Worm (Caenorhabditis elegans) whole organism, L4 larva: ENCODE results near the gene par-4.
"Not testable (repeated sequence)": the region's sequence is repeated elsewhere in the genome, so short reads cannot be mapped to it uniquely, and the experiment has no call there.

Source experiments
- F10B5.3 ChIP-seq: sonication (generic microtip); optimal IDR thresholded peaks from 2 replicates; lab custom pipeline; 2016; ENCODE audit warnings: mild to moderate bottlenecking, missing genetic modification characterization, missing compliant biosample characterization
- F26F4.8 ChIP-seq: fragments of 200-800 bp; sonication (Bioruptor generic); conservative IDR thresholded peaks from 2 replicates; pipeline ENCODE4 v1.3.6; 2022; ENCODE audit warnings: missing genetic modification characterization, missing compliant biosample characterization
- F37D6.2 ChIP-seq: sonication (generic microtip); optimal IDR thresholded peaks from 2 replicates; lab custom pipeline; 2016; ENCODE audit warnings: mild to moderate bottlenecking, missing genetic modification characterization, missing compliant biosample characterization
- F44E2.7 ChIP-seq: fragments of 200-800 bp; sonication (Bioruptor generic); IDR thresholded peaks from 2 replicates; pipeline ENCODE4 v2.1.2; 2022; ENCODE audit warnings: missing genetic modification characterization, missing compliant biosample characterization
- T20F7.1 ChIP-seq: fragments of 200-800 bp; sonication (Bioruptor generic); optimal IDR thresholded peaks from 2 replicates; lab custom pipeline; 2018; ENCODE audit warnings: mild to moderate bottlenecking, missing genetic modification characterization, missing compliant biosample characterization
- aha-1 ChIP-seq: fragments of 150-350 bp; peaks from one replicate; lab custom pipeline; 2014; ENCODE audit warnings: missing biosample characterization, missing genetic modification characterization
- arid-1 ChIP-seq: fragments of 200-800 bp; sonication (Bioruptor generic); conservative IDR thresholded peaks from 2 replicates; pipeline ENCODE4 v1.3.6; 2022; ENCODE audit warnings: missing genetic modification reagents, missing genetic modification characterization, missing compliant biosample characterization
- ceh-20 ChIP-seq: fragments of 200-800 bp; sonication (Bioruptor generic); IDR thresholded peaks from 2 replicates; pipeline ENCODE4 v1.3.6; 2022; ENCODE audit warnings: missing genetic modification reagents, missing genetic modification characterization, missing compliant biosample characterization
- ceh-82 ChIP-seq: sonication (generic microtip); optimal IDR thresholded peaks from 2 replicates; lab custom pipeline; 2017; ENCODE audit warnings: missing biosample characterization, missing genetic modification characterization
- dpl-1 ChIP-seq: fragments of 150-350 bp; optimal IDR thresholded peaks from 2 replicates; lab custom pipeline; 2014; ENCODE audit warnings: missing biosample characterization, missing genetic modification reagents, missing genetic modification characterization
- duxl-1 ChIP-seq: sonication (generic microtip); optimal IDR thresholded peaks from 2 replicates; lab custom pipeline; 2016; ENCODE audit warnings: mild to moderate bottlenecking, missing genetic modification characterization, moderate library complexity, missing compliant biosample characterization; ENCODE audit not compliant: poor library complexity
- dve-1 ChIP-seq: sonication (generic microtip); optimal IDR thresholded peaks from 2 replicates; lab custom pipeline; 2017; ENCODE audit warnings: antibody characterized with exemption, mild to moderate bottlenecking, missing genetic modification characterization, missing compliant biosample characterization; ENCODE audit not compliant: insufficient read depth
- fkh-10 ChIP-seq: fragments of 150-350 bp; optimal IDR thresholded peaks from 2 replicates; lab custom pipeline; 2014; ENCODE audit warnings: missing biosample characterization, missing genetic modification reagents, missing genetic modification characterization
- hlh-11 ChIP-seq: fragments of 200-800 bp; sonication (Bioruptor generic); optimal IDR thresholded peaks from 2 replicates; lab custom pipeline; 2018; ENCODE audit warnings: mild to moderate bottlenecking, missing genetic modification characterization, missing compliant biosample characterization
- hlh-30 ChIP-seq: sonication (generic microtip); optimal IDR thresholded peaks from 2 replicates; lab custom pipeline; 2017; ENCODE audit warnings: antibody characterized with exemption, mild to moderate bottlenecking, missing genetic modification characterization, missing compliant biosample characterization; ENCODE audit not compliant: insufficient read depth
- jun-1 ChIP-seq: fragments of 150-350 bp; optimal IDR thresholded peaks from 2 replicates; lab custom pipeline; 2014; ENCODE audit warnings: missing biosample characterization, missing genetic modification reagents, missing genetic modification characterization
- lim-7 ChIP-seq: fragments of 200-800 bp; sonication (Bioruptor generic); IDR thresholded peaks from 2 replicates; pipeline ENCODE4 v1.3.6; 2022; ENCODE audit warnings: missing genetic modification characterization, missing compliant biosample characterization
- lin-1 ChIP-seq: fragments of 200-800 bp; sonication (Bioruptor generic); IDR thresholded peaks from 2 replicates; pipeline ENCODE4 v1.3.6; 2022; ENCODE audit warnings: missing genetic modification reagents, missing genetic modification characterization, missing compliant biosample characterization
- lin-13 ChIP-seq: fragments of 150-350 bp; optimal IDR thresholded peaks from 2 replicates; lab custom pipeline; 2014; ENCODE audit warnings: missing biosample characterization, missing genetic modification reagents, missing genetic modification characterization
- lin-38 ChIP-seq: fragments of 200-800 bp; sonication (Bioruptor generic); IDR thresholded peaks from 2 replicates; pipeline ENCODE4 v1.3.6; 2022; ENCODE audit warnings: missing genetic modification reagents, missing genetic modification characterization, missing compliant biosample characterization
- lir-3 ChIP-seq: sonication (generic microtip); optimal IDR thresholded peaks from 2 replicates; lab custom pipeline; 2016; ENCODE audit warnings: mild to moderate bottlenecking, missing genetic modification characterization, missing compliant biosample characterization
- lsy-2 ChIP-seq, 2 experiments: fragments of 150-350 bp in 1 of 2; sonication (generic microtip) in 1 of 2; optimal IDR thresholded peaks; 2 replicates each; lab custom pipeline; 2014 to 2017; ENCODE audit warnings: missing biosample characterization in 2 of 2, missing genetic modification characterization in 2 of 2
- madf-9 ChIP-seq: fragments of 200-800 bp; sonication (Bioruptor generic); conservative IDR thresholded peaks from 2 replicates; pipeline ENCODE4 v1.3.6; 2022; ENCODE audit warnings: missing genetic modification reagents, missing genetic modification characterization, missing compliant biosample characterization
- mdl-1 ChIP-seq, 2 experiments: fragments of 150-350 bp in 1 of 2; sonication (generic microtip) in 1 of 2; optimal IDR thresholded peaks; 2 replicates each; lab custom pipeline; 2014 to 2017; ENCODE audit warnings: missing biosample characterization in 2 of 2, missing genetic modification characterization in 2 of 2
- mep-1 ChIP-seq: fragments of 150-350 bp; sonication (generic microtip); optimal IDR thresholded peaks from 3 replicates; lab custom pipeline; 2014; ENCODE audit warnings: missing biosample characterization, missing genetic modification characterization
- mes-2 ChIP-seq: sonication (generic microtip); optimal IDR thresholded peaks from 2 replicates; lab custom pipeline; 2016; ENCODE audit warnings: missing genotype, mild to moderate bottlenecking, missing genetic modification characterization, missing compliant biosample characterization; ENCODE audit not compliant: poor library complexity, severe bottlenecking
- mxl-3 ChIP-seq: fragments of 200-800 bp; sonication (Bioruptor generic); optimal IDR thresholded peaks from 2 replicates; lab custom pipeline; 2018; ENCODE audit warnings: mild to moderate bottlenecking, missing genetic modification characterization, missing compliant biosample characterization
- nhr-111 ChIP-seq: fragments of 200-800 bp; sonication (Bioruptor generic); optimal IDR thresholded peaks from 2 replicates; lab custom pipeline; 2018; ENCODE audit warnings: mild to moderate bottlenecking, missing genetic modification characterization, missing compliant biosample characterization
- nhr-25 ChIP-seq: sonication (generic microtip); optimal IDR thresholded peaks from 2 replicates; lab custom pipeline; 2017; ENCODE audit warnings: missing genetic modification characterization, mild to moderate bottlenecking, missing compliant biosample characterization, antibody characterized with exemption, moderate library complexity, borderline replicate concordance; ENCODE audit not compliant: insufficient read depth
- nhr-28 ChIP-seq: fragments of 150-350 bp; optimal IDR thresholded peaks from 2 replicates; lab custom pipeline; 2014; ENCODE audit warnings: missing biosample characterization, missing genetic modification characterization
- nhr-42 ChIP-seq: fragments of 200-800 bp; sonication (Bioruptor generic); IDR thresholded peaks from 2 replicates; pipeline ENCODE4 v1.3.6; 2022; ENCODE audit warnings: missing genetic modification characterization, missing compliant biosample characterization
- nhr-48 ChIP-seq: sonication (generic microtip); optimal IDR thresholded peaks from 2 replicates; lab custom pipeline; 2016; ENCODE audit warnings: mild to moderate bottlenecking, missing genetic modification characterization, missing compliant biosample characterization
- rbr-2 ChIP-seq: sonication (generic microtip); optimal IDR thresholded peaks from 2 replicates; lab custom pipeline; 2016; ENCODE audit warnings: missing genotype, missing genetic modification characterization, missing compliant biosample characterization
- set-16 ChIP-seq: fragments of 200-800 bp; sonication (Bioruptor generic); IDR thresholded peaks from 2 replicates; pipeline ENCODE4 v1.3.6; 2022; ENCODE audit warnings: missing genetic modification reagents, missing genetic modification characterization, missing compliant biosample characterization
- snpc-1.2 ChIP-seq: fragments of 200-800 bp; sonication (Bioruptor generic); IDR thresholded peaks from 2 replicates; pipeline ENCODE4 v1.3.6; 2022; ENCODE audit warnings: missing genetic modification reagents, missing genetic modification characterization, missing compliant biosample characterization
- spr-3 ChIP-seq: fragments of 200-800 bp; sonication (Bioruptor generic); optimal IDR thresholded peaks from 2 replicates; lab custom pipeline; 2018; ENCODE audit warnings: mild to moderate bottlenecking, missing genetic modification characterization, missing compliant biosample characterization
- tra-1 ChIP-seq: fragments of 200-800 bp; sonication (Bioruptor generic); IDR thresholded peaks from 2 replicates; pipeline ENCODE4 v1.3.6; 2022; ENCODE audit warnings: missing genetic modification reagents, missing genetic modification characterization, missing compliant biosample characterization
- zag-1 ChIP-seq: fragments of 150-350 bp; optimal IDR thresholded peaks from 2 replicates; lab custom pipeline; 2014; ENCODE audit warnings: missing biosample characterization, missing genetic modification characterization
- zfp-2 ChIP-seq: sonication (generic microtip); optimal IDR thresholded peaks from 2 replicates; lab custom pipeline; 2016; ENCODE audit warnings: mild to moderate bottlenecking, missing genetic modification characterization, missing compliant biosample characterization
- ztf-7 ChIP-seq: fragments of 150-350 bp; optimal IDR thresholded peaks from 2 replicates; lab custom pipeline; 2014; ENCODE audit warnings: missing biosample characterization, missing genetic modification characterization

The par-4 gene

DNA sequence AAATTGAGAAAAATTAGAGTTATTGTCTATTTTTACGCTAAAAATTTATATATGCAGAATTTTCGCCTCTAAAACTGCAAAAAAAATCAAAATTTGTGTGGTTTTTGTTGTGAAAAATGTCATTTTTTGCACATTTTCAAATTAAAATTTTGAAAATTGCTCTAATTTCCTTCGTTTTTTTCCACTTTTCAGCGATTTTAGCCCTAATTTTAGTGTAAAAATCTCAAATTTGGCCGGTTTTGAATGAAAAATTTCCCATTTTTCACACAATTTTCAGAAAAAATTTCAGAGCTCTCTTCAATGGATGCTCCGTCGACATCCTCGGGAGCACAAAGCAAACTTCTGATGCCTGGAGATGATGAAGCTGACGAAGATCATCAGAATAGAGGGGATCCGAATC is at the start of gene par-4:
TSS of gene par-4 (plus strand) at position 301 of the 400 bp plus-strand sequence.
- TF ChIP-seq F44E2.7 (GFP tag; lab: Robert Waterston, UW) (no peak), hlh-11 (no peak), nhr-25 (tag; lab: Kevin White, UChicago) (no peak), lin-13 (no peak), ztf-7 (tag; lab: Kevin White, UChicago) (no peak), zag-1 (tag; lab: Kevin White, UChicago) (no peak), nhr-111 (GFP tag; lab: Kevin White, UChicago) (no peak), spr-3 (no peak)

DNA sequence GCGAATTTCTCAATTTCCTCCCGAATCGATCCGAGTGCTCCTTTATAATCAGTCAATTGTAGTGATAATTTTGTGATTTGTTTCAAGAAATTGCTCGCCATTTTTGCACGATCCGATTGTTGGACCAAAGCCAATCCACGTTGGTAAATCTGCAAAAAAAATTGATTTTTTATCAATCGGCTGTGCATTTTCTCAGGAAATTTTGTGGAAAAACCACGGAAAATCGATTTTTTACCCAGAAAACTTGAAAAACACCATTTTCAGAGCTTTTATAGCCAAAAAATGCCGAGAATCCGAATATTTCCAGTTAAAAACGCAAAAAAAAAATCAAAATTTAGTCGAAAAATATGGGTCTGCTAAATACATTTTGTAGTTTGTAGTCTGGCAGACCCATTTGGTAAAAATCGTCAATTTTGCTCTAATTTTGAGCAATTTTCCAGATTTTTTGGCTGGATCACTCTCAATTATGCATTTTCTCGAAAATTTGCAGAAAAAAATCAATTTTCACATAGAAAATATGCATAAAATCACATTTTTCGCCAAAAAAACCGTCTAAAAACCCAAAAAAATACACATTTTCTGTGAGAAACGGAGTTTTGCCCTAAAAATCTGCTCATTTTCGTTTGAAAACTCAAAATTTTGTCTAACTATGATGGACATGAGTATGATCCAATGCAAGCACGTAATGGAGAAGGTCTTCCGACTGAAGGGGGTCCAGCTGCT is 43.0 kb upstream of the par-4 start, which contains the start of the genes Y59A8B.25 and ebp-3:
TSS of gene Y59A8B.25 (minus strand) at position 101 of the 723 bp plus-strand sequence.
TSS of gene ebp-3 (plus strand) at position 673 of the 723 bp plus-strand sequence.
- not testable (repeated sequence) for TF ChIP-seq nhr-28; dve-1 (tag; lab: Kevin White, UChicago); F10B5.3 (tag; lab: Kevin White, UChicago)
- TF ChIP-seq, all 104 proteins: peak for 0; not testable (repeated sequence) for 104

DNA sequence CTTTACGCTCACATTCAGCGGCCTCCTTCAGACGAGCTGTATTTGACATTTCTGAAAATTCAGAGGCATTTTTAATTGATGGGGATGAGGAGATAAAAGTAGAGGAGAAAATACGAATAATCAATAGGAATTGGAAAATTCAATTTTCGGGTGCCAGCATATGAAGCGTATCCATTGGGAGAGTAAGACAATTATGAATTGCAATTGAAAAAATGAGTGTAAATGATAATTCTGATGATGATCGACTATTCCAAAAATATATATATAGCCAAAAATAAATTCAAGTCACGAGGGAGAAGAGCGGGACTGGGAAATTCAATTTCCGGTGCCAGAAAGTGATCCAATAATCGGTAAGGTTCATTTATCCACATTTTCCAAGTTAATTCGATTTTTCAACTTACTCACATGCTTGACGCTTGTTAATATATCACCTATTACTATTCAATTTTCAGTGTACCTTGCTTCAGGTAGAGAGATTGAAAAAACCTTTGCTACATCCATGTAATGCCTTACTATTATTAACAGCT is 32.2 kb upstream of the par-4 start, which contains the start of gene Y59A8B.8:
TSS of gene Y59A8B.8 (minus strand) at position 51 of the 527 bp plus-strand sequence.
- TF ChIP-seq lin-1 (GFP tag; lab: Robert Waterston, UW) (no peak), lim-7 (GFP tag; lab: Robert Waterston, UW) (no peak), aha-1 (peak; percentile 50), set-16 (GFP tag; lab: Robert Waterston, UW) (no peak), nhr-48 (tag; lab: Kevin White, UChicago) (no peak), zfp-2 (tag; lab: Kevin White, UChicago) (no peak)
- TF ChIP-seq, all 104 proteins: peak for 1

DNA sequence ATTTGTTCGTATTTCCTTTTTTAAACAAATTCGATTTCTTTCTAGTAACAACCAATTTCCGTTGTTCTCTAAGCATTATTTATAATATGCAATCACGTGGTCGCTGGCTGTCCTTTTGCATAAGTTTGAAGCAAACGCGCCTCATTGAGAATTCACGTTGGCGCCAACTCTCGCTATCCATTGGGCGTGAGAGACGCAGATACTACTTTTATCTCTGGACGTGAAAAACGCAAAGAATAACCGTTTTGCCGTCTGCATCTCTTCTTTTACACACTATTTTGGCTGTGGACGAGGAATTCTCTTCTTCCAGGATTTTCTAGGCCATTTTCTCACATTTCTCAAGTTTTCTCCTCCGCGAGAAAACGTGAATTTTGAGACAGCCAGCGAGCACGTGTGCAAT is 29.3 kb upstream of the par-4 start:
- TF ChIP-seq lin-38 (GFP tag; lab: Robert Waterston, UW) = peak; percentile 52

DNA sequence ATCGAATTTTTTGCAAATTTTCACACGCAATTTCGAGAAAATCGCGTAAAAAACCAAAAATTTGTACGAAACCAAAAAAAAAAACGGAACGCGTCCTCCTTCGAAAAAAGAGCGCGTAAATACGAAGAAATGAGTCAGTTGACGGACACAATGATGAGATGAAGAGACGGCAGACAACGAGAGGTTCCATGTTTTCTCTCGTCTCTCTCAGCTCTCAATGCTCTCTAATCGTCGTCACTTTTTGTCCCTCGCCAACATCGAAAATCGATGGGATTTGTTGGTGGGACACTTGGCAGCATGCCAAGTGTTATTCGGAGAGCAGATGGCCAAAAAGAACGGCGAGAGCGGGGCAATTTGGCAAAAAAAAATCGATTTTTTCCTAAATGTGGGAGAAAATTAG is 19.3 kb upstream of the par-4 start:
- peak in 1 of 2 experiments; percentile 14 for TF ChIP-seq mdl-1 (tag; optimal IDR thresholded peaks at IDR 0.05; lab: Kevin White, UChicago)
- no peak for TF ChIP-seq nhr-42 (GFP tag; lab: Robert Waterston, UW)
- 0 out of 2 replicates have a peak, but pooled peaks have one; percentile 28 for TF ChIP-seq madf-9 (GFP tag; lab: Robert Waterston, UW)
- no peak for TF ChIP-seq ceh-82 (tag; lab: Kevin White, UChicago)
- TF ChIP-seq rbr-2 (tag; lab: Kevin White, UChicago) = peak; percentile 80
- TF ChIP-seq F26F4.8 (GFP tag; lab: Robert Waterston, UW) = no peak
- TF ChIP-seq duxl-1 (tag; lab: Kevin White, UChicago) = peak; percentile 41
- TF ChIP-seq hlh-30 (tag; lab: Kevin White, UChicago) = peak; percentile 88
- peak; percentile 77 for TF ChIP-seq ceh-20 (GFP tag; lab: Robert Waterston, UW)
- 0 out of 2 replicates have a peak, but pooled peaks have one; percentile 7 for TF ChIP-seq set-16 (GFP tag; lab: Robert Waterston, UW)
- peak; percentile 25 for TF ChIP-seq T20F7.1 (GFP tag; lab: Kevin White, UChicago)
- TF ChIP-seq mxl-3 (GFP tag; lab: Kevin White, UChicago) = peak; percentile 47
- TF ChIP-seq dpl-1 (GFP tag; lab: Kevin White, UChicago) = peak; percentile 73
- TF ChIP-seq snpc-1.2 (GFP tag; lab: Robert Waterston, UW) = no peak
- peak; percentile 77 for TF ChIP-seq lin-38 (GFP tag; lab: Robert Waterston, UW)
- peak; percentile 83 for TF ChIP-seq mep-1 (tag; lab: Kevin White, UChicago)
- TF ChIP-seq jun-1 (tag; lab: Kevin White, UChicago) = peak; percentile 6
- TF ChIP-seq nhr-48 (tag; lab: Kevin White, UChicago) = peak; percentile 18
- TF ChIP-seq nhr-28 = peak; percentile 68
- peak; percentile 44 for TF ChIP-seq F37D6.2 (tag; lab: Kevin White, UChicago)
- TF ChIP-seq mes-2 (tag; lab: Kevin White, UChicago) = peak; percentile 74
- TF ChIP-seq lir-3 = no peak
- TF ChIP-seq fkh-10 (GFP tag; lab: Kevin White, UChicago) = peak; percentile 1
- TF ChIP-seq arid-1 (GFP tag; lab: Robert Waterston, UW) = no peak; the same call in 1 of the 2 replicates
- TF ChIP-seq tra-1 (GFP tag; lab: Robert Waterston, UW) = 0 out of 2 replicates have a peak, but pooled peaks have one; percentile 22
- peak; percentile 18 to 86 for TF ChIP-seq lsy-2 (tag; optimal IDR thresholded peaks at IDR 0.05; lab: Kevin White, UChicago)
